Worm (Caenorhabditis elegans): ENCODE results near the gene sre-55.

DNA sequence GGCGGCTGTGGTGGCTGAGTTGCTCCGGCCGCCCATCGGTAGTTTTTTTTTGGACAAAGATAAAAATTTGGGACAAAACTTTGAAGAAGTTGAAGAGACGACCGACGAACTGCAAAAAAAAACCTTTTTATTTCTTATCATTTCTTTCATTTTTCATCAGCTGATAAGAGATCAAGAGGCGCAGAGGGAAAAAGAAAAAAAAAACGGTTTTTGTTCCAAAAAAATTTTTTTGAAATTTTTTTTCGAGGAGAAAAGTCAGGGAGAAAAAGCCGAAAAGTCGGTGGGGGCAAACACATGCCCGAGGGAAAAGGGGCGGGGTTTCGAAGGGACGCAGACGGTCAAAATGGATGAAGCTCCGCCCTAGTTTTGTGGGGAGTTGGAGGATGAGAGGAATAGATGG lies 23.0 kb downstream of the sre-55 start, which contains the start of gene ras-1:
- TF ChIP-seq zag-1 (tag; optimal IDR thresholded peaks at IDR 0.05) = no peak
- peak; percentile 34 for TF ChIP-seq nhr-28 (tag; optimal IDR thresholded peaks at IDR 0.05)
- TF ChIP-seq ctbp-1 (GFP tag; IDR thresholded peaks at IDR 0.05) = no peak
- peak; percentile 65; the same call in 1 of the 2 replicates for TF ChIP-seq dmd-6 (GFP tag; IDR thresholded peaks at IDR 0.05)
- TF ChIP-seq spr-1 (tag; optimal IDR thresholded peaks at IDR 0.05) = no peak
- TF ChIP-seq lin-15B (tag; optimal IDR thresholded peaks at IDR 0.05) = no peak
- TF ChIP-seq nhr-237 (tag; optimal IDR thresholded peaks at IDR 0.05) = no peak
- no peak for TF ChIP-seq attf-4 (tag; optimal IDR thresholded peaks at IDR 0.05)
- TF ChIP-seq dmd-9 (GFP tag; IDR thresholded peaks at IDR 0.05) = no peak

All from whole organism, L4 larva.